Worm (Caenorhabditis elegans) whole organism, L4 larva: ENCODE measurements around the gene W02H5.19.

ENCODE experiments used
- dpl-1 ChIP-seq: fragments of 150-350 bp; optimal IDR thresholded peaks from 2 replicates; lab custom pipeline; 2014; ENCODE audit warnings: missing biosample characterization, missing genetic modification reagents, missing genetic modification characterization
- snpc-4 ChIP-seq: fragments of 150-350 bp; optimal IDR thresholded peaks from 2 replicates; lab custom pipeline; 2014; ENCODE audit warnings: missing biosample characterization, missing genetic modification characterization

- no peak for TF ChIP-seq snpc-4
- peak; percentile 94 for TF ChIP-seq dpl-1 (GFP tag; lab: Kevin White, UChicago)
Observed at ce11 chrV:2600543-2600942, 38.1 kb upstream of the W02H5.19 start.
